Fruit fly (Drosophila melanogaster) whole organism, adult: Measurements from ENCODE around the gene Obp99a.

Experiments used
- CG11617 ChIP-seq: fragments of 200-800 bp; sonication (Bioruptor generic); optimal IDR thresholded peaks from 2 replicates; lab custom pipeline; 2017; ENCODE audit warnings: mild to moderate bottlenecking, missing biosample characterization, missing genetic modification reagents, missing genetic modification characterization
- CG33017 ChIP-seq: fragments of 200-800 bp; sonication (Bioruptor generic); optimal IDR thresholded peaks from 2 replicates; lab custom pipeline; 2018; ENCODE audit warnings: missing biosample characterization, mild to moderate bottlenecking, missing genetic modification characterization, moderate library complexity
- CG5204 ChIP-seq: fragments of 200-800 bp; sonication (Bioruptor generic); optimal IDR thresholded peaks from 2 replicates; lab custom pipeline; 2016; ENCODE audit warnings: missing biosample characterization, missing genetic modification characterization
- CG7045 ChIP-seq: fragments of 200-800 bp; sonication (Bioruptor generic); optimal IDR thresholded peaks from 2 replicates; lab custom pipeline; 2017; ENCODE audit warnings: missing biosample characterization, mild to moderate bottlenecking, missing genetic modification characterization
- CG7101 ChIP-seq: fragments of 200-800 bp; sonication (Bioruptor generic); optimal IDR thresholded peaks from 2 replicates; lab custom pipeline; 2018; ENCODE audit warnings: missing biosample characterization, mild to moderate bottlenecking, missing genetic modification characterization, moderate library complexity
- cic ChIP-seq: fragments of 200-800 bp; sonication (Bioruptor generic); optimal IDR thresholded peaks from 2 replicates; lab custom pipeline; 2017; ENCODE audit warnings: missing biosample characterization, mild to moderate bottlenecking, missing genetic modification characterization, moderate library complexity
- cnc ChIP-seq, 2 experiments: fragments of >200 bp; optimal IDR thresholded peaks; 2 replicates each; lab custom pipeline; 2017
- kay ChIP-seq: fragments of 200-800 bp; sonication (Bioruptor generic); peaks from one replicate; lab custom pipeline; 2016; ENCODE audit warnings: missing biosample characterization, missing genetic modification characterization, borderline replicate concordance

DNA sequence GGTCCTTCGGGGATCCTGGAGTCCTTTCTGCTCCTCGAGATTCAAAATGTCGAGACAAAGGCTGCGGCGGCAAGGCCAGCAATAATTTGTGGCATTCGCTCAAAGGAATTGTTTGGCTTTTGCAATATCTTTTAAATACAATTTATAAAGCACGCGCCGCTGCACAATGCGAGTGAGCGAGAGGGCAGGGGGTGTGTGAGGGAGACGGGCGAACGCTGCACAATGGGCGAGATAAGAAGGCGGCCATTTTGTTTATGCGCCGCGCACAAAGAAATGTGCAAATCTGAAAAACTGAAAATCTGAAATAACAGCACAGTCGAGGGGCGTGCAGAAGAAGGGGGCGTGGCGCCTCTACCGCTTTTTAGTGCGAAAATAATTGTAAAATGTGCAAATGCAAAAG lies 36.9 kb downstream of the Obp99a start:
- TF ChIP-seq cic (no peak), CG7101 (tag; lab: Kevin White, UChicago) (no peak), kay (GFP tag; lab: Kevin White, UChicago) (no peak), CG7045 (GFP tag; lab: Kevin White, UChicago) (no peak), CG5204 (GFP tag; lab: Kevin White, UChicago) (no peak), CG11617 (GFP tag; lab: Kevin White, UChicago) (no peak), cnc (optimal IDR thresholded peaks at IDR 0.05; lab: Kevin White, UChicago) (no peak), CG33017 (tag; lab: Kevin White, UChicago) (no peak)
